Worm (Caenorhabditis elegans): ENCODE data around the gene rop-1.

- TF ChIP-seq ceh-82 (tag; optimal IDR thresholded peaks at IDR 0.05) (no peak), lsy-2 (tag; optimal IDR thresholded peaks at IDR 0.05) (no peak), egl-27 (tag; optimal IDR thresholded peaks at IDR 0.05) (no peak), ZK546.5 (tag; optimal IDR thresholded peaks at IDR 0.05) (no peak), nhr-25 (tag; optimal IDR thresholded peaks at IDR 0.05) (no peak), unc-39 (tag; optimal IDR thresholded peaks at IDR 0.05) (no peak), snpc-4 (tag; optimal IDR thresholded peaks at IDR 0.05) (no peak), ztf-11 (tag; optimal IDR thresholded peaks at IDR 0.05) (no peak), mdl-1 (tag; optimal IDR thresholded peaks at IDR 0.05) (no peak)
These were observed 1.2 kb upstream of the rop-1 start, which contains the start of gene nhr-232 for ce11 chrV:10256050-10256449.
